Worm (Caenorhabditis elegans): ENCODE measurements around the gene R07B7.6.

DNA sequence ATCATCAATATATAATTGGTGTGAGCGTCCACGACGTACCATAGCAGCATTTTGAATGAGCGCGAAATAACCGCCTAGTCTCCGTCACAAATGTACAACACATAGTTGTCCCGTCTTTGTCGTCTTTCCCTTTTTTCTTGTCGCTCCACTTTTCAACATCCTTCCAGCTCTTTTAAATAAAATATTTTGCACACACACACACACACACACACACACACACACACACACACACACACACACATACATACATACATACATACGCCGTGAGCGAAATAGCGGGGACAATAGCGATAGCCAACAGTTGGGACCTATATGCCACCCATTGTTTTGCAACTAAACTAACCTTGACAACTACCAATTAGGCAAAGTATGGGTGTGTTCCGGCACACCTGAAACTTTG is 36.5 kb downstream of the R07B7.6 start:
- TF ChIP-seq ama-1 (optimal IDR thresholded peaks at IDR 0.05), result no peak
- TF ChIP-seq nhr-77 (tag; optimal IDR thresholded peaks at IDR 0.05), result no peak
- TF ChIP-seq ztf-4 (tag; optimal IDR thresholded peaks at IDR 0.05), result no peak
